Worm (Caenorhabditis elegans) whole organism, midembryonic: ENCODE measurements around the gene F52C9.3.

Source experiments
- T22C8.4 ChIP-seq: fragments of 200-800 bp; sonication (Bioruptor generic); IDR thresholded peaks from 2 replicates; pipeline ENCODE4 v1.3.6; 2022; ENCODE audit warnings: missing genetic modification characterization, missing compliant biosample characterization
- cog-1 ChIP-seq: sonication (generic microtip); optimal IDR thresholded peaks from 2 replicates; lab custom pipeline; 2016; ENCODE audit warnings: missing genetic modification characterization, missing compliant biosample characterization
- flt-1 ChIP-seq: fragments of 200-800 bp; sonication (Bioruptor generic); IDR thresholded peaks from 2 replicates; pipeline ENCODE4 v1.3.6; 2022; ENCODE audit warnings: missing genetic modification characterization, missing compliant biosample characterization
- klf-2 ChIP-seq: fragments of 200-800 bp; sonication (Bioruptor generic); conservative IDR thresholded peaks from 2 replicates; pipeline ENCODE4 v1.3.6; 2022; ENCODE audit warnings: missing genetic modification reagents, missing genetic modification characterization, missing compliant biosample characterization
- med-1 ChIP-seq: sonication (generic microtip); optimal IDR thresholded peaks from 2 replicates; lab custom pipeline; 2017; ENCODE audit warnings: missing genetic modification characterization, mild to moderate bottlenecking, missing compliant biosample characterization, antibody characterized with exemption, missing genetic modification reagents; ENCODE audit not compliant: insufficient read depth
- ref-1 ChIP-seq: fragments of 200-800 bp; sonication (Bioruptor generic); conservative IDR thresholded peaks from 2 replicates; pipeline ENCODE4 v1.3.6; 2022; ENCODE audit warnings: missing genetic modification reagents, missing genetic modification characterization, missing compliant biosample characterization
- tab-1 ChIP-seq: fragments of 200-800 bp; sonication (Bioruptor generic); IDR thresholded peaks from 2 replicates; pipeline ENCODE4 v1.3.6; 2022; ENCODE audit warnings: missing genetic modification characterization, missing compliant biosample characterization
- ztf-23 ChIP-seq: fragments of 200-800 bp; sonication (Bioruptor generic); IDR thresholded peaks from 2 replicates; pipeline ENCODE4 v1.3.6; 2022; ENCODE audit warnings: missing genetic modification reagents, missing genetic modification characterization, missing compliant biosample characterization
- ztf-29 ChIP-seq: fragments of 200-800 bp; sonication (Bioruptor generic); IDR thresholded peaks from 2 replicates; pipeline ENCODE4 v1.3.6; 2022; ENCODE audit warnings: missing genetic modification reagents, missing genetic modification characterization, missing compliant biosample characterization

Gene F52C9.3

DNA sequence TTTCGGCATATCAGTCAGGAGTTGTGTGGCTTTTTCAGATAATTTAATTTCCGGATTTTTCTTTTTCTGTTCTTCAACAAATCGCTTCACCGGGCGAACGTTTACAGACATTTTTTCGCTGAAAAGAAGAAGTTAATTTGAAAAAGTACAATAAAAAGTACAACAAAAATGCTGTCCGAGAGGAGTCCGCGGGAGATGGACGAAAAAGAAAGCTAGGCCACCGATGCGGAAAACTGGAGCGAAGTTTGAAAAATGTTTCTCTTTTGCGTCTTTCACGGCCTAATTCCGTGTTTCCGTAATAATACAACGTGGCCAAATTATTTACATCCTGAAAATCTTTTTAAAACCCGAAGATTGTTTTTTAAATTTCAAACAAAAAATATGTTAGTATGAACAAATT lies 27.6 kb downstream of the F52C9.3 start, which contains the start of gene thoc-5:
TSS of gene thoc-5 (minus strand) at position 152 of the 400 bp plus-strand sequence.
- no peak for TF ChIP-seq cog-1
- TF ChIP-seq flt-1: peak; percentile 80
- 0 out of 2 replicates have a peak, but pooled peaks have one; percentile 10 for TF ChIP-seq ztf-29 (GFP tag; lab: Robert Waterston, UW)
- peak; percentile 74 for TF ChIP-seq ztf-23 (GFP tag; lab: Robert Waterston, UW)
- no peak for TF ChIP-seq med-1 (GFP tag; lab: Kevin White, UChicago)
- no peak for TF ChIP-seq ref-1 (GFP tag; lab: Robert Waterston, UW)
- 0 out of 2 replicates have a peak, but pooled peaks have one; percentile 18 for TF ChIP-seq T22C8.4
- no peak for TF ChIP-seq tab-1 (GFP tag; lab: Robert Waterston, UW)
- TF ChIP-seq klf-2: peak; percentile 46; the same call in 1 of the 2 replicates

DNA sequence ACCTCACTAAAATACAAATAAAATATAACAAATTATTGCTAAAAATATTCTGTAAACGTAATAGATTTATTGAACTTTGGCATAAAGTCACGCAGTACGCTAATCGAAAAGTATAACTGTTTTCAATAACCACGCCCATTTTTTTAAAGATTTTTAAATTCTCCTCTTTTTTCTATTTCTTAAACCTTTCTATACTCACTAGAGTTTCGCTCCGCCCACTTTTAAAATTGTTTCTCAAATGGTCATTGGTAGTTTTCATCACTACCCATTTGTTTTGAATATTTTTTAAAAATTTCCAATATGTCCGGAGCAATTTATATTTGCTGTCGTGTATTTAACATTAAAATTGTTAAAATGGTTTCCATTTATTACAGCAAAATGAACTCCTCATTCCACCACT lies 40.2 kb downstream of the F52C9.3 start, which contains the start of gene Y32H12A.1:
TSS of gene Y32H12A.1 (plus strand) at position 301 of the 400 bp plus-strand sequence.
- TF ChIP-seq ztf-23 (GFP tag; lab: Robert Waterston, UW) (no peak), tab-1 (GFP tag; lab: Robert Waterston, UW) (no peak), med-1 (GFP tag; lab: Kevin White, UChicago) (no peak), klf-2 (no peak), cog-1 (no peak), flt-1 (no peak), T22C8.4 (no peak), ztf-29 (GFP tag; lab: Robert Waterston, UW) (no peak), ref-1 (GFP tag; lab: Robert Waterston, UW) (no peak)

DNA sequence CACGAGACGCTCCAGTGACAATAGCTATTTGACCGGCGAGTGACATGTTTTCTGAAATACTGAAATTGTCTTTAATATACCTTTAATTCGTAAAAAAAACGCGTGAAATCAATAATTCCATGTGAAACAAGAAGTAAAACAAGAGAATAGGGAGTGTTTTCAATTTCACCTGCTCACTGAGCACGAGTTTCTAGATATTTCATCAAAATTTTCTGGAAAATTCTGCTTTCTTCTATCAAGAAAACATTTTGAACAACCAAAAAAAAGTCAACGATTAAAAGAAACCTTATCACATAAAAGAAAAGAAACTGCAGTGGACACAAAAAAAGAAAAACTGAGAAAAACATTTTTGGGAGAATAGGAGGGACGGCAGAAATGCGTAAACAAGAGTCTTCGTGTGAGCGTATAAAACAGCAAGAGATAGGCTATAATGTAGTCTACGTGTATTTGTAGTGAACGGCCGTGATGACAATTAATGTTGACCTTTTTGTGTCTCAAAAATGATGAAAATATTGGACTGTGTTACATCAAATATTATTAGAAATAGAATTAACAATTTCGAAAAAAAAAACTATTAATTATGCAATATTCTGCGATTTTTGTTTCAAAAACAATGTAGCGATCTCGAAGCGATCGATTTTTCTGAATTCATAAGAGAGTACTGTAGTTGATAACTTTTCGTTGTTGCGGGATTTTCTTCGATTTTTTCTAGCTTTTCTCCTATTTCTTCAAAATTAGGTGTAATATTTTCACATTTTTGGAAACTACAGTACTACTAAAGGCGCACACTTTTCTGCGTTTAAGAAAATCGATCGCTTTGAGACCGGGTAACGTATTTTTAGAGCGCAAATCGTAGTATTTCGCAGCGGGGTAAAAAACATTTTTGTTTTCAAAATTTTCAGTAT lies 46.6 kb downstream of the F52C9.3 start, which contains the start of gene dhs-9:
TSS of gene dhs-9 (minus strand) at position 51 of the 905 bp plus-strand sequence.
- TF ChIP-seq ref-1 (GFP tag; lab: Robert Waterston, UW) (no peak), ztf-29 (GFP tag; lab: Robert Waterston, UW) (no peak), flt-1 (no peak), T22C8.4 (no peak), tab-1 (GFP tag; lab: Robert Waterston, UW) (no peak), med-1 (GFP tag; lab: Kevin White, UChicago) (no peak), ztf-23 (GFP tag; lab: Robert Waterston, UW) (no peak), klf-2 (no peak), cog-1 (no peak)

DNA sequence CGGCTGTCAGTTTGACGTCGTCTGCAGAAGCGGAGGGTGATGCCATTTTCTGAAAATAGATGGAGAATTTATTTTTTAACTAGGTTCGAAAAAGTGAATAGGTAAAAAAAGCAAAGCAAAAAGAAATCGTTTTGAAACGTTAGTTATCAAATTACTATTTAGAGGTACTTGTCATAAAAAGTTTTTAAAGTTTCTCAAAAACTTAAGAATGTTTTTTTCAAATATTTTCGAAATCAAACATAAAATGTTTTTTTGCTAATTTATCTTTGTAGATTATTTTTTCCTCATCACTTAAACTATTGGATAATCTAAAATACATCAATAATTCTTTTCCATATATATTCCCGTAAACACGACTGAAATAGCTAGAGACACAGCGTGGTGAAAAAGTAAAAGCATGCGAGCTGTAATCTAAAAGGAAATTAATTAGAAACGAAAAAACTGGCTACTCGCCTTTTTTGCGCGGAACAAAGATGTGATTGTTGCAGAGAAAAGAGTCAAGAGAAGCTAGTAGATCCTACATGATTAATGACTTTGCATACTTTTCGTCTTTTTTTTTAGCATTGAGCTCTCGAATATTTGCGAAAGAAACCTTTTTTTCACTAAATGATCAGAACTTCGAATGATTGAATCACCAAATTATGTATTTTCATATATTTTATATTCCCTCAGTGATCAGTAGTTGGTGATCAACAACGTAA lies 49.7 kb downstream of the F52C9.3 start, which contains the start of gene szy-2:
TSS of gene szy-2 (minus strand) at position 51 of the 701 bp plus-strand sequence.
- TF ChIP-seq ztf-23 (GFP tag; lab: Robert Waterston, UW) (no peak), cog-1 (no peak), ref-1 (GFP tag; lab: Robert Waterston, UW) (no peak), flt-1 (no peak), tab-1 (GFP tag; lab: Robert Waterston, UW) (no peak), ztf-29 (GFP tag; lab: Robert Waterston, UW) (no peak), klf-2 (no peak), T22C8.4 (no peak), med-1 (GFP tag; lab: Kevin White, UChicago) (no peak)

DNA sequence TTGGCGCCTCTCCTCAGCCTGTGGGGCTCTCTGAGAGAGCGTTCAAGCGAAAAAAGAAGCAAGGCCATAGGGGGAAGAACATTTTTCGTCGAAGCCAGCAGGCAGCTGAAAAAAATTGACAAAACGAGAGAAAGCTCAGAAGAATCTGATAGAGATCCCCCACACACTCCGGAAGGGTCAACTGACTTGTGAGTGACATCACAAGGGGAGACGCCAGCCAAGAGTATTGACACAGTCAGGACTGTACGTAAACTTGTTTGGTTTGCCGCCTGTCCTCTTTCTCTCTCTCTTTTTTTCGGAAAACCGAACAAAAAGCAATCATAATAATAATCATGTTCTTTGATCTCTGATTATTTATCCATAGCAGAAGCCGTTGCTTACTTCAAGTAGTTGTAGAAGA lies 51.2 kb downstream of the F52C9.3 start:
- TF ChIP-seq ztf-23 (GFP tag; lab: Robert Waterston, UW) (no peak), med-1 (GFP tag; lab: Kevin White, UChicago) (no peak), ztf-29 (GFP tag; lab: Robert Waterston, UW) (no peak), tab-1 (GFP tag; lab: Robert Waterston, UW) (no peak), T22C8.4 (no peak), cog-1 (no peak), klf-2 (no peak), flt-1 (no peak)

DNA sequence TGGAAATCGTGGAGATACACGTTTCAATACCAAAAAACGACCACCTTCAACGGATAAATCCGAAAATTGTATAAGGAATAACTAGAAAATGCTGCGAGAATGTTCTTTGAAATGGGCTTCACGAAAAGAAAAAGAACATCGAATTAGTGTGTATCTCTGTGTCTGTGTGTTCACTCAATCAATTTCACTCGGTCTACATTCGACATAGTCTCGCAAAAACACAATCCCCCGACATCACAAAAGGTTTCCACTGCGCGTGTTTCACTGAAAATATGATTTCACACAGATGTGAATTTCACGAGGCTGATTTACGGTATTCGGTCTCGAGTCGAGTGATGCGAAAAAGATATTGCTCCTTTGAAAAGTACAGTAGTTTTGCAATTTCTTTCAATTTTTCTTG lies 52.0 kb downstream of the F52C9.3 start:
- no peak for TF ChIP-seq med-1 (GFP tag; lab: Kevin White, UChicago)
- TF ChIP-seq ztf-29 (GFP tag; lab: Robert Waterston, UW): no peak
- TF ChIP-seq cog-1: no peak
- TF ChIP-seq flt-1: no peak
- TF ChIP-seq klf-2: no peak
- TF ChIP-seq tab-1 (GFP tag; lab: Robert Waterston, UW): no peak
- TF ChIP-seq T22C8.4: no peak
- no peak for TF ChIP-seq ref-1 (GFP tag; lab: Robert Waterston, UW)
- TF ChIP-seq ztf-23 (GFP tag; lab: Robert Waterston, UW): no peak

DNA sequence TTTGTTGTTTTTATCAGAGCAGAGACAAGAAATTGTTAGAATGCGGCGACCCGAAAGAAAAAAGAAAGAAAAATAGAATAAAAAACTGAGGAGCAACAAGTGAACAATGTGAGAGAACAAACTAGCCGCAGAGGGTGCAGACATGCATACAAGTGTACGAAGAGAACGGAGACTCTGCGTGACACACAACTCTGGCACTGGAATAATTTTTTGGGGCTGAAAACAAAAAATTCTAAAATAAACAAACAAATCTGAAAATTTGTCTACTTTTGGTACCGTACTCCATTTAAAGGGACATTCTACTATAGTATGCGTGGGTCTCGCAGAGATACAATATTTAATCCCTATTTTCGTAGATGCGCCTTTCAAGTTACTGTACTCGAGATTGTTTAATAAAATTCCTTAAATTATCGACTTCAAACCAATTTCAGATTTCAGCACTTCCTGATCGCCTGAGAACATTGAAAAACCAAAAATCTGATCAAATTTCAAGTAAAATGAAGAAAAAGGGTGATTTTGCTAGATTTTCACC lies 53.4 kb downstream of the F52C9.3 start:
- TF ChIP-seq ztf-23 (GFP tag; lab: Robert Waterston, UW) (no peak), tab-1 (GFP tag; lab: Robert Waterston, UW) (no peak), klf-2 (no peak), med-1 (GFP tag; lab: Kevin White, UChicago) (no peak)
